Worm (Caenorhabditis elegans) whole organism, midembryonic: ENCODE results near the gene F59B2.8.

Source experiments
- T22C8.4 ChIP-seq: fragments of 200-800 bp; sonication (Bioruptor generic); IDR thresholded peaks from 2 replicates; pipeline ENCODE4 v1.3.6; 2022; ENCODE audit warnings: missing genetic modification characterization, missing compliant biosample characterization
- cog-1 ChIP-seq: sonication (generic microtip); optimal IDR thresholded peaks from 2 replicates; lab custom pipeline; 2016; ENCODE audit warnings: missing genetic modification characterization, missing compliant biosample characterization
- flt-1 ChIP-seq: fragments of 200-800 bp; sonication (Bioruptor generic); IDR thresholded peaks from 2 replicates; pipeline ENCODE4 v1.3.6; 2022; ENCODE audit warnings: missing genetic modification characterization, missing compliant biosample characterization
- klf-2 ChIP-seq: fragments of 200-800 bp; sonication (Bioruptor generic); conservative IDR thresholded peaks from 2 replicates; pipeline ENCODE4 v1.3.6; 2022; ENCODE audit warnings: missing genetic modification reagents, missing genetic modification characterization, missing compliant biosample characterization
- med-1 ChIP-seq: sonication (generic microtip); optimal IDR thresholded peaks from 2 replicates; lab custom pipeline; 2017; ENCODE audit warnings: missing genetic modification characterization, mild to moderate bottlenecking, missing compliant biosample characterization, antibody characterized with exemption, missing genetic modification reagents; ENCODE audit not compliant: insufficient read depth
- ref-1 ChIP-seq: fragments of 200-800 bp; sonication (Bioruptor generic); conservative IDR thresholded peaks from 2 replicates; pipeline ENCODE4 v1.3.6; 2022; ENCODE audit warnings: missing genetic modification reagents, missing genetic modification characterization, missing compliant biosample characterization
- tab-1 ChIP-seq: fragments of 200-800 bp; sonication (Bioruptor generic); IDR thresholded peaks from 2 replicates; pipeline ENCODE4 v1.3.6; 2022; ENCODE audit warnings: missing genetic modification characterization, missing compliant biosample characterization
- ztf-23 ChIP-seq: fragments of 200-800 bp; sonication (Bioruptor generic); IDR thresholded peaks from 2 replicates; pipeline ENCODE4 v1.3.6; 2022; ENCODE audit warnings: missing genetic modification reagents, missing genetic modification characterization, missing compliant biosample characterization
- ztf-29 ChIP-seq: fragments of 200-800 bp; sonication (Bioruptor generic); IDR thresholded peaks from 2 replicates; pipeline ENCODE4 v1.3.6; 2022; ENCODE audit warnings: missing genetic modification reagents, missing genetic modification characterization, missing compliant biosample characterization

DNA sequence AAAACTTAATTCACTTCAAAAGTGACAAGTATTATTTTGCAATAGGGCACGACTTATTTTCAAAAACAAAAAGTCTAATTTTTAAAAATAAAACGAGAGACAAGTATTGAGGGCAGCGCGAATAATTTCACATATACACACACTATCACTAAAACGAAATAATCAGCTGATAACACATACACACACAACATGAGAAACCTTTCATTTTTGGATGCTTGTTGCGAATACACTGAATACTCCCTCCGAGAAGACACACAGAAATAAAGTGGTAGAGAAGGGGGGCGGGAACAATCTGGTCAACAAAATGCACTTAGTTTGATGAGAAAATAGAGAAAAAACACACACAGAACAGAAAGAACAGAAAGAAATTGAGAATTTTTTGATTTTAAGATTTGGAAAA is 25.6 kb downstream of the F59B2.8 start:
- TF ChIP-seq klf-2 (no peak), ref-1 (GFP tag; lab: Robert Waterston, UW) (no peak), flt-1 (GFP tag; lab: Robert Waterston, UW) (no peak), tab-1 (GFP tag; lab: Robert Waterston, UW) (no peak), med-1 (GFP tag; lab: Kevin White, UChicago) (no peak), ztf-29 (GFP tag; lab: Robert Waterston, UW) (no peak), ztf-23 (GFP tag; lab: Robert Waterston, UW) (no peak), T22C8.4 (no peak), cog-1 (no peak)
